Worm (Caenorhabditis elegans) whole organism, midembryonic: ENCODE results near the gene T28A8.8.

Source experiments
- T22C8.4 ChIP-seq: fragments of 200-800 bp; sonication (Bioruptor generic); IDR thresholded peaks from 2 replicates; pipeline ENCODE4 v1.3.6; 2022; ENCODE audit warnings: missing genetic modification characterization, missing compliant biosample characterization
- cog-1 ChIP-seq: sonication (generic microtip); optimal IDR thresholded peaks from 2 replicates; lab custom pipeline; 2016; ENCODE audit warnings: missing genetic modification characterization, missing compliant biosample characterization
- flt-1 ChIP-seq: fragments of 200-800 bp; sonication (Bioruptor generic); IDR thresholded peaks from 2 replicates; pipeline ENCODE4 v1.3.6; 2022; ENCODE audit warnings: missing genetic modification characterization, missing compliant biosample characterization
- klf-2 ChIP-seq: fragments of 200-800 bp; sonication (Bioruptor generic); conservative IDR thresholded peaks from 2 replicates; pipeline ENCODE4 v1.3.6; 2022; ENCODE audit warnings: missing genetic modification reagents, missing genetic modification characterization, missing compliant biosample characterization
- med-1 ChIP-seq: sonication (generic microtip); optimal IDR thresholded peaks from 2 replicates; lab custom pipeline; 2017; ENCODE audit warnings: missing genetic modification characterization, mild to moderate bottlenecking, missing compliant biosample characterization, antibody characterized with exemption, missing genetic modification reagents; ENCODE audit not compliant: insufficient read depth
- ref-1 ChIP-seq: fragments of 200-800 bp; sonication (Bioruptor generic); conservative IDR thresholded peaks from 2 replicates; pipeline ENCODE4 v1.3.6; 2022; ENCODE audit warnings: missing genetic modification reagents, missing genetic modification characterization, missing compliant biosample characterization
- tab-1 ChIP-seq: fragments of 200-800 bp; sonication (Bioruptor generic); IDR thresholded peaks from 2 replicates; pipeline ENCODE4 v1.3.6; 2022; ENCODE audit warnings: missing genetic modification characterization, missing compliant biosample characterization
- ztf-23 ChIP-seq: fragments of 200-800 bp; sonication (Bioruptor generic); IDR thresholded peaks from 2 replicates; pipeline ENCODE4 v1.3.6; 2022; ENCODE audit warnings: missing genetic modification reagents, missing genetic modification characterization, missing compliant biosample characterization
- ztf-29 ChIP-seq: fragments of 200-800 bp; sonication (Bioruptor generic); IDR thresholded peaks from 2 replicates; pipeline ENCODE4 v1.3.6; 2022; ENCODE audit warnings: missing genetic modification reagents, missing genetic modification characterization, missing compliant biosample characterization

T28A8.8 gene

DNA sequence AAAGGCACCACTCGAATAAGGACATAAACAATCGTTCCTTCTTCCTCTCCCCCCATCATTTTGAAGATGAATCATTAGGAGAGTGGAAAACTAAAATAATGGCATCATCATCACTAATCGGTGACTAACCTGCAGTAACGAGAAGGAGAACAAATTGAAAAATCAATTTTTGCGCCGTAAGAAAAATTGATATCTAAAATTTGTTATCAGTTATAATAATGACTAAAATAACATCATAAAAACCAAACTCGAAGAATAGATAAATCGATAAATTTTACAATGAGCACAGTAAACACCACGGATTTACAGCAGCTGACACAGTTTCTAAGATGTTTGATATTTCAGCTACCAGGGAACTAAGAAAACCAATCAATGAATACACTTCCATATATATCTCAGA, 23.6 kb downstream of the T28A8.8 start:
- TF ChIP-seq cog-1 (tag; lab: Kevin White, UChicago): no peak
- TF ChIP-seq ztf-29: no peak
- TF ChIP-seq T22C8.4 (GFP tag; lab: Robert Waterston, UW): no peak
- TF ChIP-seq ztf-23 (GFP tag; lab: Robert Waterston, UW): no peak
- no peak for TF ChIP-seq med-1 (GFP tag; lab: Kevin White, UChicago)
- no peak for TF ChIP-seq ref-1 (GFP tag; lab: Robert Waterston, UW)
- no peak for TF ChIP-seq klf-2
- TF ChIP-seq tab-1 (GFP tag; lab: Robert Waterston, UW): no peak
- no peak for TF ChIP-seq flt-1

DNA sequence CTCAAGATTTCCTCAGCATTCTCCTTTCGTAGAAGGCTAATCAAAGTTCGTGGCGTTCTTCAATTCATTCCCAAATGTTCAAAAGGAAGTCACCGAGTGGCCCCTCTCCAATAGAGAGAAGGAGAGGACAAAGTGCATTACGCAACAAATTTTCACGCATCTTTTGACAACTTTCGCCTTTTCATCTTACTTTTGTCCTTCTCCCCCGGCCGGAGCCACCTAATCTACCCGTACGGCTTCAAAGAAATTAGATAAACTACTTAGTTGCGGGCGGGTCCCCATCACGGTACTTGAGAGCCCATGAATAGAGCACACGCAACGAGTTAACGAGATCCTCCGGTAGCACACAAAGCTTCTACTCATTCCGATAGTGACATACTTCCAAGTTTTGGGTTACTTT, 24.1 kb downstream of the T28A8.8 start:
- TF ChIP-seq tab-1 (GFP tag; lab: Robert Waterston, UW) (no peak), T22C8.4 (GFP tag; lab: Robert Waterston, UW) (no peak), klf-2 (no peak), ztf-29 (no peak), flt-1 (no peak)

DNA sequence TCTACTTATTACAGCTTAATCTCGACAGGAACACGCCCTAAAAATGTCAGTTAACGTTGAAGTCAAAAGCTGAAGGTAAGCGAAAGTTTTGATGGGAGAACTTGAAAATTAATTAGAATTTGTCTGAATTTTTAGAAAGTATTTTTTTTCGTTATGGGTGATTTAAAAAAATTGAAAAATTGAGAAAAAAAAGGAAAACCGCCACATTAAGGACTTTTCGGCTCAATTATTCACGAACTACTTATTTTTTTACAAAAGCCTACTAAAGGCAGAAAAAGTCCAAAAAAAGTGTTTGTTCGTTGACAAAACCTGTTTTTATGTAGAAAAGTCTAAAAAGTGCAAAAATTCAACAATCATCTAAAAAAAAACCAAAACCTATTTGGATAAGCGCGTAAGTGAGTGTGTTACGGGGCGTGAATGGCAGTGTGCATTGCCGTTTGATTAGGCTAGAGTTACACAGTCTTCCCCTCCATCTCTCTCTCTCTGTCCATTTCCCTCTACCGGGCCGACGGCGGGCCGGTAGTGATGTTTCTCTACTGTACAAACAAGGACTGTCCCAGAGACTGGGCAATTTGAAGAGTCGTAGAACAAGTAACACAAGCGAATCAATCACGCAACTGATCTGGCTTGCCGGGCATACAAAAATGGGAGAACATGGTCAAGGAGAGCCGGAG, 24.9 kb downstream of the T28A8.8 start, which contains the start of gene lron-13:
Gene lron-13, plus strand, starts transcription at position 15 of the 674 bp plus-strand sequence.
- TF ChIP-seq flt-1: no peak
- TF ChIP-seq ztf-29: no peak
- no peak for TF ChIP-seq T22C8.4 (GFP tag; lab: Robert Waterston, UW)
- no peak for TF ChIP-seq ref-1 (GFP tag; lab: Robert Waterston, UW)
- TF ChIP-seq klf-2: no peak
- no peak for TF ChIP-seq tab-1 (GFP tag; lab: Robert Waterston, UW)
- TF ChIP-seq med-1 (GFP tag; lab: Kevin White, UChicago): no peak
- no peak for TF ChIP-seq cog-1 (tag; lab: Kevin White, UChicago)
- TF ChIP-seq ztf-23 (GFP tag; lab: Robert Waterston, UW): no peak

DNA sequence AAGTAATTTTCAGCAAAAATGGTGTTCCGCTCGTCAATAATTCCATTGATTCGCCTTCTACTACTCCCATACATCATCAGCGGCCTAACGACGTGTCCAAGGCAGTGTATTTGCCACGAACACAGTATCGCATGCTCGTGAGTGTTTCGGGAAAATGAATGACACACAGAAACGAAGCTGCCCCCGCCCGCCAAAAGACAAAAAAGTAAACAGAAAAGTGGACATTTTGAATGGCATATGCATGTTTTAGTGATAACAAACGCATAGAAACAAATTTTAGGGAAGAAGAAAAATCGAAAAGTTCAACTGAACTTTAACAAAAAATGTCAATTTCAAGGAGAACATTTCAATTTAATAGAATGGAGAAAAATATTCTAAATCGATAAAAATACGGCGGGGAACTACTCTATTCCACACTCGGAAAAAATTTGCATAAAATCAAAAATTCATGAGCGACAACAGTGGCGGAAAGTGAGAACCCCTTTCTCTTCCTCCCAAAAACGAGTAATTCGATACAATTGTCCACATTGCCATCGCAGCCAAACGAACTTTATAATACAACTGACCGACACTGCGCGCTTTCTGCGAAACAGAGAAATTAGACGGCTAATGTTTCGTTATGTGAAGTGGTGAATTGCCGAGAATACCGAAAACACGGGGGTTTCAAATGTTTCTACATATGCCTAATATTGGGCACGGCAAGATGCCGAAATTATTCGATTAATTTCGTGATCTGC, 26.1 kb downstream of the T28A8.8 start:
- TF ChIP-seq med-1 (GFP tag; lab: Kevin White, UChicago): no peak
- no peak for TF ChIP-seq tab-1 (GFP tag; lab: Robert Waterston, UW)
- no peak for TF ChIP-seq ztf-23 (GFP tag; lab: Robert Waterston, UW)
- no peak for TF ChIP-seq flt-1
- TF ChIP-seq ref-1 (GFP tag; lab: Robert Waterston, UW): no peak
- no peak for TF ChIP-seq ztf-29

DNA sequence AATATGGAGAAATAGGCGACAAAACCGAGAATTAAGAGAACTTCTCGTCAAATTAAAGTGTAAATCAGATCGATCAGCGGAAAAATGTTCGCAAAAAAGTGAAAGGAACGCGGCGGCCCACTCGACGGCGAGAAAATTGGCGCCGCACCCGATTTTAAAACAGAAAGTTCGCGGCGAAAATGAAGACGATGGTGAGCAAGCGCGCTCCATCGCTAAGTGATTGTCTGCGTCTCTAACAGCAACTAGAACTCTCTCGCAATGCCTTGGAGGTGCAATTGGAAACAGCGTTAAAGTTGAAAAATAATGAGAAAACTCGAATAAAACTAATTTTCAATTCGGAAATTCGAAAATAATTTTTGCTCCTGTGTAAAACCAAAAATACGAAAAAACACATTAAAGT, 27.4 kb downstream of the T28A8.8 start:
- TF ChIP-seq flt-1 (0 out of 2 replicates have a peak, but pooled peaks have one; percentile 30), cog-1 (tag; lab: Kevin White, UChicago) (no peak), ref-1 (GFP tag; lab: Robert Waterston, UW) (no peak)

DNA sequence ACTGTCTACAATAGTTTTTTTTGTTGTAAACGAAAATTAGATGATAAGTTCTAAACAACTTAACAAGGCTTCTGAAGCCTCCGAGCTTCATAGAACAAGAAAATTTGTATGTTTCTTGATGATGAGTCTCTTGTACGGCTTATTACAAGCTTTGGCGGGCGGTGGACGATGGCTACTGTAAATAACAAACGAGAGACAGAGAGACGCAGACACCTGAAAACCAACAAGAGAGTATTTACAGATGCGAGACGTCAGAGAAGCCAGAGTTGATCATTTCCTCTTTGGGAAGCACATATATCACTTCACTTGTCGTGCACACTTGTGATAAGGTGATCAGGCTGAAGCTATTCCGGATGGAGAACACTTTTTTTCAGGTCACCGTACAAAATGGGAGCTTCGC, 28.2 kb downstream of the T28A8.8 start:
- no peak for TF ChIP-seq T22C8.4 (GFP tag; lab: Robert Waterston, UW)
- TF ChIP-seq ref-1 (GFP tag; lab: Robert Waterston, UW): no peak
- TF ChIP-seq flt-1: no peak
- no peak for TF ChIP-seq ztf-23 (GFP tag; lab: Robert Waterston, UW)

DNA sequence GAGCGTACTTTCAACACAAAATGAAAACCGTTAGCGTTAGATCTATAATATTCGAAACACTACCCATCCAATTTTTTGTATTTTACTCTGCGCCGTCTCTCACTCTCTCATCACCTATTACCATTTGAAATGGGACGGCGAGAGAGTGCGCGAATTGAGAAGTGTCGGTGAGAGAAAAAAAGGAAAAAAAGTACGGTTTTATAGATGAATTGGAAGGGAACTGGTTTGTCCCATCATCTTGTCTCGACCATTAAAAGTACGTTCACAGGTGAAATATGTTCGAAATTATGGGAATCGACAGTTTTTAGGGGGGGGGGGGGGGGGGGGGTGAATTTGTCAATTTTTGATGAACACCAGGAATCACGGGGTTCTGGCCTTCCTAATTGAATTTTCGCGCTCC, 32.1 kb downstream of the T28A8.8 start:
- TF ChIP-seq flt-1: no peak
- TF ChIP-seq ref-1 (GFP tag; lab: Robert Waterston, UW): no peak
- TF ChIP-seq tab-1 (GFP tag; lab: Robert Waterston, UW): no peak
- TF ChIP-seq ztf-23 (GFP tag; lab: Robert Waterston, UW): no peak
- TF ChIP-seq klf-2: no peak
- TF ChIP-seq T22C8.4 (GFP tag; lab: Robert Waterston, UW): no peak
- TF ChIP-seq med-1 (GFP tag; lab: Kevin White, UChicago): no peak
- TF ChIP-seq ztf-29: no peak
- TF ChIP-seq cog-1 (tag; lab: Kevin White, UChicago): no peak

DNA sequence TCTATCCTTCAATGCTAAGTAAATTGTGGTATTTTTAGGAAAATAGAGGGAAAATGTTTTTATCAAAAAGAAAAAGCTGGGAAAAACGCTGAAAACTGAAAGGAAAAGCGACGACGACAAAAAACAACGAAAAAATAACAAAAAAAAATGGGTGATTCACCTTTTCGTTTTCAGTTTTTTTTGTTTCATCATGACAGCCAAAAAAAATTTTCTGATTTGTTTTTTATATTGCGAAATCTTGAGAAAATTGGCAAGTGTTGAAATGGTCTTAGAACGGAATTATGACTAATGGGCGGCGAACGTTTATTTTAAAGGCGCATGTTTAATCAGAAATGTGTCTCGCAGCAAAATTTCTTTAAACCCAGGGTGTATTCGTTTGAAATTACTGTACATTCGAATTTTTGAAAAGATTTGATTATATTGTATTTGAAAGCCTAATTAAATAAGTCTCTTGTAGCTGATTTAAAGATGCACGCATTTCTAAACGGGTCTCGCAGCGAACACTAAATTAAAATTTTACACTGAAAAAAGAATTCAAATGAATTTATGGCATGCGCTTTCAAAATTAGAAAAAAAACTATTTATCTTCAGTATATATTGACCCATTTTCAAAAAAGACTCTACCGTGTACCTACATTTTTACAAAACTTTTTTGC, 33.2 kb downstream of the T28A8.8 start:
- TF ChIP-seq ztf-23 (GFP tag; lab: Robert Waterston, UW) (no peak), T22C8.4 (GFP tag; lab: Robert Waterston, UW) (no peak), med-1 (GFP tag; lab: Kevin White, UChicago) (no peak), klf-2 (no peak)

DNA sequence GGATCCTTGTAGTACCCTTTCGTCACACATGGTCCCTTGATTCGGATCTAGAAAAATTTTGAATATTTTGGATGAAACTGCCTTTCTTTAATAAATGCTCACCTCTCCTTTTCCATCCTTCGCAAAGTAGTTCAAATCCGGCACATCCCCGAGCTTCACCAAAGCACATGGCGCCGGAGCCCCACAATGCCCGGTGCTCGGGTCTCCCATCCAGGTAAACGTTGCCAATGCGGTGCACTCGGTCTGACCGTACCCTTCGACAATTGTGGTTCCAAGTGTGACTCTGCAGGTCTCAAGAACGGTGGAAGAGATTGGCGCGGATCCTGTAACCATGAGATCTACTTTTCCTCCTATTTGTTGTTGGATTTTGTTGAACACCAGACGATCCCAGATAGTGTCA, 38.2 kb downstream of the T28A8.8 start:
- TF ChIP-seq ref-1 (GFP tag; lab: Robert Waterston, UW) (no peak), T22C8.4 (GFP tag; lab: Robert Waterston, UW) (no peak), tab-1 (GFP tag; lab: Robert Waterston, UW) (no peak), cog-1 (tag; lab: Kevin White, UChicago) (no peak), flt-1 (no peak), med-1 (GFP tag; lab: Kevin White, UChicago) (no peak), ztf-29 (no peak), klf-2 (no peak), ztf-23 (GFP tag; lab: Robert Waterston, UW) (no peak)

DNA sequence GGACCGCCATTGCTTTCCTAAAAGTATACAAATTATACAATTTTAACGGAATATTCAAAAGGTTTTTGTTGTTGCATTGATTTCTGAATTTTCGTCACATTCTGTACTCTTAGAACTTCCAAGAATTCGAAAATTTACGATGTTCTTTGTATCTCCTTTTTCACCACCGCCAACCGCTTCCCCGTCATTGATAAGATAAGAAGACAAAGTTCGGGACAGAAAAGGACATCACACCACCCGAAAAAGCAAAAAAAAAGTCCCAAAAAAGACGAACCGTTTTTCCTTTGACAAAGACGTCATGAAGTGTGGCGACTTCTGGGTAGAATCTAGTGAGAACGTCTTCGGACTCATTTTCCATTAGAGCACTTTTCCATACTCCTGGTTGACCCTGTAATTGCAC, 39.8 kb downstream of the T28A8.8 start:
- no peak for TF ChIP-seq med-1 (GFP tag; lab: Kevin White, UChicago)
- no peak for TF ChIP-seq cog-1 (tag; lab: Kevin White, UChicago)
- no peak for TF ChIP-seq T22C8.4 (GFP tag; lab: Robert Waterston, UW)
- no peak for TF ChIP-seq flt-1
- TF ChIP-seq ztf-29: no peak
- TF ChIP-seq ztf-23 (GFP tag; lab: Robert Waterston, UW): no peak
- TF ChIP-seq klf-2: no peak
- TF ChIP-seq tab-1 (GFP tag; lab: Robert Waterston, UW): no peak
- no peak for TF ChIP-seq ref-1 (GFP tag; lab: Robert Waterston, UW)
